Worm (Caenorhabditis elegans): ENCODE data around the gene C56E10.3.

ce11 chrX:6653173-6653572 is 7.7 kb downstream of the C56E10.3 start:
- no peak for TF ChIP-seq lin-13 (tag; optimal IDR thresholded peaks at IDR 0.05)
- no peak for TF ChIP-seq unc-62 (GFP tag; optimal IDR thresholded peaks at IDR 0.05)
- TF ChIP-seq lsy-2 (tag; optimal IDR thresholded peaks at IDR 0.05): no peak
- no peak for TF ChIP-seq nhr-28 (tag; optimal IDR thresholded peaks at IDR 0.05)
- no peak for TF ChIP-seq flh-1 (GFP tag; optimal IDR thresholded peaks at IDR 0.05)
- no peak for TF ChIP-seq ztf-11 (tag; optimal IDR thresholded peaks at IDR 0.05)
- no peak for TF ChIP-seq ces-1 (GFP tag; optimal IDR thresholded peaks at IDR 0.05)
- TF ChIP-seq tbx-8 (GFP tag; optimal IDR thresholded peaks at IDR 0.05): no peak
- TF ChIP-seq nhr-237 (tag; optimal IDR thresholded peaks at IDR 0.05): no peak
- peak; percentile 34 for TF ChIP-seq pha-4 (tag; optimal IDR thresholded peaks at IDR 0.05)
- TF ChIP-seq mab-5 (tag; optimal IDR thresholded peaks at IDR 0.05): no peak

Measured in whole organism, mixed stage, embryonic.